Worm (Caenorhabditis elegans) whole organism, dauer: ENCODE data around the gene hsp-17.

Experiments used
- unc-62 ChIP-seq: sonication (generic microtip); optimal IDR thresholded peaks from 2 replicates; lab custom pipeline; 2017; ENCODE audit warnings: missing biosample characterization, missing genetic modification reagents, missing genetic modification characterization

hsp-17 gene

DNA sequence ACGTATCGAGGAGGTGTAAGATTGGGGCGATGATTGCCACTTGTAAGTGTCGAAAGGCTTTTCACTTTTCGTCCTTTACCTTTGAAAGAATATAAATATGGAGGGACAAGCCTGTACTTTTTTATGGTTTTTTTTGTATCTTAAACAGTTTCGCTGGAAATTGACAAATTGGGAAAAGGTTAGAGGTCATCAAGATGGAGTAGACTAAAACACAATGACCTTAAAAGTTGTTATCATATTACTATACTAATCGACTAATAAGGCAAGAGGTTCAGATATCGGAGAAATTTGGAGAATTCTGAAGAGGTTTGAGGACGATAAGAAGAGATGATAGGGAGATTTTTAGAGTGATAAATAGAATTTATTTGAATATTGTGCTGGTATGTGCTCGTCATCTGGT lies 20.4 kb upstream of the hsp-17 start:
- no peak for TF ChIP-seq unc-62 (GFP tag; lab: Kevin White, UChicago)

DNA sequence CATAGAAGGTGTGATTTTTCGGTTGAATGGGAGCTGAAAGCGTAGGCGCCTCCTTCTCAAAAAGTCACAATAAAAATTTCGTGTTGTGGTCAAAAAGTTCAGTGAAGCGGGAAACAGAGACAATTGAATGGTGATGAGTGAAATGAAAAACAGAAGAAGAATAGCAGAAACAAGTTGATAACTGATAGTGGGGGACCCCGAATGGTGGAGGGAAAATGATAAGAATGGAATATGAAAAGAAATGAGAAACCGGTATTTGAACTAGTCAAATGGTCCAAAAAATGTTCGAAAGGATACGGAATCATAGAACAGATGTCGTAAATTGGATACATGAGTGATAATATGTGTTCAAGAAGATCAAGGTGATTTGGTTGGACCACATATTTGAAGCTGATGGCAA lies 18.6 kb upstream of the hsp-17 start:
- no peak for TF ChIP-seq unc-62 (GFP tag; lab: Kevin White, UChicago)

DNA sequence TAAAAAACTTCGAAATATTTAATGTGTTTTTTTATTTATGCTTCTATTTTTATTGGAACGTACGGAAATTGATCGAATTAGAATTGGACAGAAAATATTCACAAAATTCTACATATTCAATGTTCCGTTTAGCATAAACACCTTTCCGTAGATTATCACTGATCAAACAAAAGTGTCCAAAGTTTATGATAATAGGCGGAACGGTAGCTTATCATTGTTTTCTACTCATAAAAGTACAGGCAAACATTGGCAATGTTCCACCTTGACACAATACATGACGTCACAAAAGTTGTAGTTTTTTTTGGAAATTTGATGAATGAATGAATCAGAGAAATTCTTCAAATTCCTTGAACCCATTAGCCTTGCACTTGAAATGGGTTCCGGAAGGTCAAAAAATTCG lies 18.2 kb upstream of the hsp-17 start:
- TF ChIP-seq unc-62 (GFP tag; lab: Kevin White, UChicago), result no peak

DNA sequence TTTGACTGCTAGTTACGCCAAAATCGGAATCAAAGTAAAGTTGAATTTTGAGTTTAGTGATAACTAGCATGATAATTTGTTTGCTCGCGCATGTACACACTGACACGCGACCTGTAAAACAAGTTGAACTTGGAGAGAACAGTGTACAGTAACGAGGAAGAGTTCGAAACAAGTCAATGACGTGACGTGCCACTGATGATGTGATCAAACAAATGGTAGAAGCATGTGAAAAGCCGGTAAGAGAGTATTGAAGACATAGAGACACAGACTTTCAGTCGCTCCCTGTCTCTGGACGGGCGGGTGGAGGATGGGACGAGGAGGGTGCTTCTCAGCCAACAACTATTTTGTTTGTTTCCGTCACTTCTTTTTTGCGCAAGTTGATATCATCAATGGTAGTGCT lies 17.4 kb upstream of the hsp-17 start:
- no peak for TF ChIP-seq unc-62 (GFP tag; lab: Kevin White, UChicago)

DNA sequence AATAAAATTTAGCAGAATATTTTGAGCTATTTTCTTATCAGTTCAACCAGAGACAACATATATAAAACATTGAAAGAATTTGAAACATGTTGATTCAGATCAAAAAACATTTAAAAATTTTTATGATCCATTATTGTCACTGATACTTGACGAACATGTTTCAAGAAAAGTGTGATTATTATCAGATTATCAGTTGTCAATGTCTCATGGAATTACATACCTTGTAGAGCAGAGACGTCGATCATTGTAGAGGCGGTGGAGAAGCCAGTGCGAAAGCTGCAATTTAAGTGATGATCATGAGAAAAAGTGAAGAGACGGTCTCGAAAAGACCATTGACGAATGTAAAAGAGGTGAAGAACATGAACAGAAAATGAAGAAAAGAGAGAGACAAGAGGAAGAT lies 16.7 kb upstream of the hsp-17 start, which contains the start of gene F52E1.9:
Gene F52E1.9 (minus strand): TSS at position 278 of the 400 bp plus-strand sequence.
- TF ChIP-seq unc-62 (GFP tag; lab: Kevin White, UChicago), result no peak

DNA sequence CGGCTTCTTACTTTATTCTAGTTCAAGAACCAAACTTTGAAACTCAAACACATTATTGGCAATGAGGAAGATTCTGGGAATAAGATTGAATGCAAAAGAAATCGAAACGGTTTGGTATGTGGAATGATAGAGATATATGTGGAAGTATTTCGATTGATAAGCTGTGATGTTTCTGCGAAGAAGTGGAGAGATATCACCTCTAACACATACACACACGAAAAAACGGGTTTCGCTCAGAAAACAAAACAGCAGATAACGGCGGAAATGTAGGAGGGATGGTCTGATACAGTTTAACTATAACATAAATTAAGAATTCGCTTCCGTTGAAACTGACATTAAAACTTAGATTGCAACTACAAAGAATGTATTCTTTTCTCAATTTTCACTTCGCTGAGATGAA lies 15.5 kb upstream of the hsp-17 start:
- no peak for TF ChIP-seq unc-62 (GFP tag; lab: Kevin White, UChicago)

DNA sequence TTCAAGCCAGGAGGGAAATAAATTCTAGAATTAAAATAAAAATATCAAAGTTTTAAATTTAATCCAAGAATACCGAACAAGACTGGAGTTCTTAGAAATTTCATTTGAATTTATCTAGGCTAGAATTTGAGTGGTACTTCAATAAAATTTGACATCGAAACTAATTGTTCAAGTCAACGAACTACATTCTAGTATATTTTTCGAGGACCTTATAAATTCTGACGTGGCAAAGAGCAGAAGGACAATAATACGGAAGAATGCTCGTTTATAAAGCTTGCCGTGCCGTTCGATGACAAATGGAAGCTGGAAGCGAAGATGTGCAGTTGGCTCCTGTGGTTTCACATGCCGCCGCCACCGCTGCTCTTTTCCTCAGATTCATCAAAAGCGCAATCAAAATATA lies 15.1 kb upstream of the hsp-17 start:
- no peak for TF ChIP-seq unc-62 (GFP tag; lab: Kevin White, UChicago)

DNA sequence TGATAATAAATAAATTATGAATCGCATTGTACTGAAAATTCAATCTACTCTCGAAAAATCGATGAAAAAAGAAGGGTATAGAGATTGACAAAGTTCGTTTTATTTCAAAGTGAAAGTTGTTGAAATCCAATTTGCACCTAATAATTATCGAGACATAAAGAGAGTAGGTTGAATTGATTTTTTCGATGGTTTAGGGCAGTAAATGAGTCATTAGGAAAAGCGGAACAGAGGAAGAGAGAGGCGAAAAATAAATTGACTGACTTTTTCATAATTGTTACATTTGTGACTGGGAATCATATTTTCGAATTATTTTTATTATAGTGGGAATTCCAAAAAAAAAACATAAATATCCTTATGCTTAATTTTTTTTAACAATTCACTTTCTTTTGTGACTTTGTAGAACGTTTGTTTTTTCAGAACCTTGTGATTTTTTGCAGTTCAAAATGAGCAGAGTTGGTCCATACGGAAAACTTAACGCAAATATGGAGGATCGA lies 8.7 kb upstream of the hsp-17 start, which contains the start of the genes pho-6 and F52E1.3:
Gene pho-6 (minus strand): TSS at position 101 of the 494 bp plus-strand sequence.
Gene F52E1.3 (plus strand): TSS at position 444 of the 494 bp plus-strand sequence.
- TF ChIP-seq unc-62 (GFP tag; lab: Kevin White, UChicago), result no peak

DNA sequence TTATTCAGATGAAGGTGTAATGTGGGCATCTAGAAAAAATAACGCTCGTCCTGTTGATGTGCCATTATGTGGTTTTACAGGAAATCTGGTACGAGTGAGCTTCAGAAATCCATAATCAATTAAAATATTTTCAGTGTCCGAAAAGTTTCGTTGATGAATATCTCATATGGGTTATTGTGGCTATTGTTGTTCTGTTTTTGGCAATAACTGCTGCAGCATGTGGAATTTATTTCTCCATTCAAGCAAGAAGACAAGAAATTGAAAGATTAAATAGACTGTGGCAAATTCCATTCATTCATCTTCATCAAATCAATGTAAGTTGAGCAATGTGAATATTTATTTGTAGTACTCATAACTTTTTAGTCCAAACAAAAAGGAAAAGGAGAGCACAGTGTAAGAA lies 3.6 kb upstream of the hsp-17 start:
- TF ChIP-seq unc-62 (GFP tag; lab: Kevin White, UChicago), result no peak

DNA sequence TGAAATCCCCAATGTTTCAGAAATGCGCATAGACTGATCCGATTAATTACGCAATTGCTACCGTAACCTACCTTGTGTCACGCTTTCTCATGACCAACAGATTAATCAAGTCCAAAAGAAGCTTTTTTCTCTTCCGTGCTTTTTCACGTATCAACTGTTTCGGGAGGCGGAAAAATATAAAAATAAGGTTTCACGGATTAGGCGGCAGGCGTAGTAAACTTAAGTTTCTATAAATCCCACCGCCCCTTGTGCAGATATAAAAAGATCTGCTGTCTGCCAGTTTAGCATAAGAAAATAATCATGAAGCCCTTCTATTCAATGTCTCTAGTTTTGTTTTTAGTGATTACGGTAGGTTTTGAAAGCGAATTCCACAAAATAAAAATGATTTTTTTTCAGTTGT lies 1.3 kb upstream of the hsp-17 start, which contains the start of gene gcy-7:
Gene gcy-7 (plus strand): TSS at position 301 of the 400 bp plus-strand sequence.
- no peak for TF ChIP-seq unc-62 (GFP tag; lab: Kevin White, UChicago)

DNA sequence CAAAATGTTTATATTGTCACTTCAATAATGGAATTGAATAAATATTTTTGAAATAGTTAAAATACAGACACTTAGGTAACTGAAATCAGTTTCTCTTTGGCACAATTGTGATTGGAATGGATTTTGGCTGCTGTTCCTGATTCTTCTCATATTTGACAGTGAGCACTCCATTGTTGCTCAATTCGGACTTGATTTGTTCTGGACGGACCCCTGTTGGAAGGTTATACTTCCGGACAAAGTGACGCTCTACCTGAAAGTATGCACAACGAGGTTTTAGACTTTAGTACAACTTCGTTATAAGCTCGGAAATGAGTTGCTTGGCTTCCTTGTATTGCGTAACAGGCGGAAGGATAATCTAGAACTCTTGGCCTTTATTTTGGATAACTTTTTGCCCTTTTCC lies 920 bp downstream of the hsp-17 start:
- TF ChIP-seq unc-62 (GFP tag; lab: Kevin White, UChicago), result no peak

DNA sequence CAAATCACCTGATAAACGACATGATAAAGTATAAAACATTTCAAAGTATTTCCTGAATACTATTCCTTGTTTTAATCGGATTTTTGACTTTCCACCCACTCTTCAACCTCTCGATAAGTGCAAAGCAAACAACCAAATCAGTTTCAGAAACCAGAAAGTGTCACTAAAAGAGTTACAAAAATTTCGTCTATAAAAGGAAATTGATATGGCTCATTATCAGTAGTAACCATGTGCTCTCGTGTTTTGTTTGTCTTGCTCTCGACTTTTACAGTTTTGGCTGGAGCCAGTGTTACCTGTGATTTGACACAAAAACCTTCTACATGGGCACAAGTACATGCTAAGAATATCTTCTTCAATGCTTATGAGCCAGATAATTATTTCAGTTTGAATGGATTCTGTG lies 2.0 kb downstream of the hsp-17 start, which contains the start of gene F52E1.14:
Gene F52E1.14 (plus strand): TSS at position 207 of the 400 bp plus-strand sequence.
- TF ChIP-seq unc-62 (GFP tag; lab: Kevin White, UChicago), result no peak

DNA sequence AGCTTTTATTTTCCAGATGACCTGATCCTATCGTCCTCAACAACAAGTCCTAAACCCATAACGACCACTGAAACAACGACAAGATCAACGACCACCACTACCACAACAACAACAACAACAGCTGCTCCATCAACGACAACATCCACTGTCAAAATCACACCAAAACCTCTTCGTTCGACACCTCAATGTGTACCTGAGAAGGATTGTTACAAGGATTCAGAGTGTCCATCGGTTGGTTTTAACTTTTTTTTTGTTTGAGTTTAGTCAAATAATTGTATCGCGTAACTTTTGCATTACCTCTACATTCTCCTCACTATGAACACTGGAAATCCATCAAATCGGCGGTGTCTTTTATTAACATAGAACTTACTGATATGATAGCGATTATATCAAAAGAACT lies 5.7 kb downstream of the hsp-17 start:
- no peak for TF ChIP-seq unc-62 (GFP tag; lab: Kevin White, UChicago)

DNA sequence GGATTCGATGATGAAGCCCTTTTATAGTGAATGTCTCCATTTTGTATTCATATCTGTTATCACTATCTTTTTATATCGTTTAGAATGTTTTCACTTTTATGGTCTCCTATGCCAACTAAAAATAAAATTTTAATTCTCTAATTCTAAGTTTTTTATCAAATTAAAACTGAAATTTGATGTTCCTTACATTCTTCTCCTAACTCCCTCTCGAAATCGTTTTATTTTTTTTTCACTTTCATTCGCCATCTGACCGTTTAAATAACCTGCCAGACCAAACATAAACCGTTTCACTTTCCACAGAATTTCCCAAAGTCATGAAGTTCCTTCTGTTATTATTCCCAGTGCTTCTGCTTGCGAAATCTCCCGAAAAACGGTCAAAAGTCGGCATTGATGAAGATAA lies 6.5 kb downstream of the hsp-17 start, which contains the start of gene F52E1.5:
Gene F52E1.5 (plus strand): TSS at position 301 of the 400 bp plus-strand sequence.
- no peak for TF ChIP-seq unc-62 (GFP tag; lab: Kevin White, UChicago)

DNA sequence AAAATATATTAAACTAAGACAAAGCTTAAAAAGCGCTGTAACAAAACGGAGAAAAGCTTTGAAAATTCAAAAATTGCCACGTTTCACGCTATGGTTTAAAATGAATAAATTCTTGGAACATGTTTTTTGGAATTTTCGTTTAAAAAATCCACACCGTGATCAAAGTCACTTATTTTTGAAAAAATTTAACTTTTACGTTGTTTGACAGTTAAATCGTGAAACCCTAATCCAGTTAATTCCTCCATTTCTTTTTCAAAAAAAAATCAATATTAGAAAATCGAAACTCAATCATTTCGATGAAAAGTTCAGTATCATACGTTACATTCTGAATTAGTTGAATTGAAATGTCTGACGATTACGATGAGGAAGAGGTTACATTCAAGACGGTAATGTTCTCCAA lies 9.9 kb downstream of the hsp-17 start, which contains the start of gene F38E1.3:
Gene F38E1.3 (plus strand): TSS at position 301 of the 400 bp plus-strand sequence.
- no peak for TF ChIP-seq unc-62 (GFP tag; lab: Kevin White, UChicago)

DNA sequence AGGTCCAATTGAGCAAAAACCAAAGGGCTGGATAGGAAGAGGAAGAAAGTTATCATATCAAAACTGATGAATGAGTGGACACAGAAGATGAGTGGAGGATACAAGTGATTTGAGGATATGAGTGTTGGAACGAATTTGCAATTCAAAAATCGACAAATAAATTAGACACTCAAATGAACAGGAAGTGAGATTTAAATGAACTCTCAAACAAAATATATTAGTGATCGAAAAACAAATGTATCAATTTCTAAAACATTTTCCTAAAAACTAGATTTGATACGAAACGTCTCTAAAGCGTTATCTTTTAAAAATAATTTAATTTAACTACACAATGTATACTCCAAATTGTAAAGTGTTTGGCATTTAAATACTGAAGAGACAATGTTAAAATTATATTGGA lies 10.3 kb downstream of the hsp-17 start, which contains the start of gene F38E1.10:
Gene F38E1.10 (minus strand): TSS at position 101 of the 400 bp plus-strand sequence.
- TF ChIP-seq unc-62 (GFP tag; lab: Kevin White, UChicago), result no peak

DNA sequence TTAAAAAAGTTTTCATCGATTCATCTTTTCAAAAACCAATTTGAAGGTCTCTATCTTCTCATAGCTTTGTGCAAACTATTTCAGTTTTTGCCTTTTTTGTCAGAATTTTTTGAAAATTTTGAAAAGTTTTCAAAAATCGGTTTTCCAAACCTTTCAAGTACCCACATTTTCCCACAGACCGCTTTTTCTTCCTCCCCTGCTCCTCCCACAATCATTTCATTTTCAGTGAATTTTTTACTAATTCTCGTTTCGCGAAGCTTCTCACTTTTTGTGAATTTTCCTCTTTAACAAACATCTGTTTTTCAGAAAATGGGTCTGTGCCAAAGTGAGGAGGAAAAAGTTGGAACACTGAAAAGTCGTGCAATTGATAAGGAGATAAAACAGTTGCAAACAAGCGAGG lies 15.0 kb downstream of the hsp-17 start, which contains the start of gene gpa-2:
Gene gpa-2 (plus strand): TSS at position 301 of the 400 bp plus-strand sequence.
- TF ChIP-seq unc-62 (GFP tag; lab: Kevin White, UChicago), result no peak
